Fruit fly (Drosophila melanogaster) whole organism, wandering third instar larva: ENCODE data around the gene sisA.

Experiments used
- Abd-B ChIP-seq: fragments of >200 bp; optimal IDR thresholded peaks from 2 replicates; lab custom pipeline; 2017; ENCODE audit warnings: missing biosample characterization, missing genetic modification characterization
- CG32264 ChIP-seq: fragments of 200-800 bp; sonication (Bioruptor generic); optimal IDR thresholded peaks from 2 replicates; lab custom pipeline; 2016; ENCODE audit warnings: missing biosample characterization, missing genetic modification characterization
- CG9705 ChIP-seq: fragments of 200-800 bp; sonication (Bioruptor generic); optimal IDR thresholded peaks from 2 replicates; lab custom pipeline; 2018; ENCODE audit warnings: missing biosample characterization, mild to moderate bottlenecking, missing genetic modification characterization
- Dif ChIP-seq: fragments of 200-275, 200-300 bp; sonication (Bioruptor generic); optimal IDR thresholded peaks from 2 replicates; lab custom pipeline; 2018; ENCODE audit warnings: missing biosample characterization, missing genetic modification characterization; ENCODE audit not compliant: partially characterized antibody
- GATAd ChIP-seq: sonication (Bioruptor generic); optimal IDR thresholded peaks from 2 replicates; lab custom pipeline; 2016; ENCODE audit warnings: missing biosample characterization, missing genetic modification characterization
- HLH106 ChIP-seq: fragments of 200-800 bp; optimal IDR thresholded peaks from 3 replicates; lab custom pipeline; 2019; ENCODE audit warnings: missing biosample characterization, mild to moderate bottlenecking, missing genetic modification characterization, moderate library complexity
- Hr78 ChIP-seq: fragments of >200 bp; optimal IDR thresholded peaks from 2 replicates; lab custom pipeline; 2017; ENCODE audit warnings: missing biosample characterization, missing genetic modification characterization
- Hr83 ChIP-seq: fragments of 200-300 bp; sonication (Bioruptor generic); optimal IDR thresholded peaks from 2 replicates; lab custom pipeline; 2016; ENCODE audit warnings: missing biosample characterization, mild to moderate bottlenecking, missing genetic modification characterization, moderate library complexity; ENCODE audit not compliant: poor library complexity, severe bottlenecking
- Jra ChIP-seq: sonication (Bioruptor generic); optimal IDR thresholded peaks from 2 replicates; lab custom pipeline; 2016; ENCODE audit warnings: missing biosample characterization, missing genetic modification characterization
- Myc ChIP-seq: fragments of >200 bp; optimal IDR thresholded peaks from 2 replicates; lab custom pipeline; 2017
- OdsH ChIP-seq: fragments of 200-800 bp; sonication (Bioruptor generic); optimal IDR thresholded peaks from 2 replicates; lab custom pipeline; 2016; ENCODE audit warnings: missing biosample characterization, mild to moderate bottlenecking, missing genetic modification characterization
- Rel ChIP-seq, 2 experiments: fragments of 200-800 bp; sonication (Bioruptor generic) in 1 of 2; optimal IDR thresholded peaks; 2 replicates in 1 of 2; 3 replicates in 1 of 2; lab custom pipeline; 2016 to 2019; ENCODE audit warnings: mild to moderate bottlenecking in 2 of 2, missing biosample characterization in 2 of 2, missing genetic modification characterization in 2 of 2, moderate library complexity in 1 of 2
- Sp1 ChIP-seq: fragments of 200-800 bp; sonication (Bioruptor generic); optimal IDR thresholded peaks from 3 replicates; lab custom pipeline; 2019; ENCODE audit warnings: missing biosample characterization, mild to moderate bottlenecking, missing genetic modification characterization, moderate library complexity
- Vsx2 ChIP-seq: fragments of 200-300, 225-300 bp; sonication (Bioruptor generic); optimal IDR thresholded peaks from 2 replicates; lab custom pipeline; 2018; ENCODE audit warnings: missing biosample characterization, missing genetic modification characterization; ENCODE audit not compliant: partially characterized antibody
- br ChIP-seq: fragments of 200-800 bp; sonication (Bioruptor generic); optimal IDR thresholded peaks from 2 replicates; lab custom pipeline; 2016; ENCODE audit warnings: missing biosample characterization, missing genetic modification characterization
- brk ChIP-seq: fragments of 200-800 bp; sonication (Bioruptor generic); optimal IDR thresholded peaks from 2 replicates; lab custom pipeline; 2016; ENCODE audit warnings: missing biosample characterization, mild to moderate bottlenecking, missing genetic modification characterization
- dl ChIP-seq, 2 experiments: fragments of 175-275, 200-275 bp in 1 of 2; fragments of 200-275 bp in 1 of 2; sonication (Bioruptor generic); optimal IDR thresholded peaks; lab custom pipeline; 2018; ENCODE audit warnings: mild to moderate bottlenecking in 2 of 2, missing biosample characterization in 2 of 2, missing genetic modification characterization in 2 of 2, moderate library complexity in 2 of 2; ENCODE audit not compliant: partially characterized antibody in 2 of 2, insufficient read depth in 1 of 2
- dmrt93B ChIP-seq: fragments of 200-800 bp; sonication (Bioruptor generic); optimal IDR thresholded peaks from 2 replicates; lab custom pipeline; 2018; ENCODE audit warnings: missing biosample characterization, mild to moderate bottlenecking, missing genetic modification characterization
- ey ChIP-seq: fragments of 200-800 bp; sonication (Bioruptor generic); optimal IDR thresholded peaks from 2 replicates; lab custom pipeline; 2016; ENCODE audit warnings: missing biosample characterization, missing genetic modification characterization
- foxo ChIP-seq, 2 experiments: fragments of 200-800 bp; sonication (Bioruptor generic); optimal IDR thresholded peaks; 2 replicates in 1 of 2; 3 replicates in 1 of 2; lab custom pipeline; 2016 to 2017; ENCODE audit warnings: missing biosample characterization in 2 of 2, missing genetic modification characterization in 2 of 2
- fru ChIP-seq: fragments of 200-800 bp; sonication (Bioruptor generic); optimal IDR thresholded peaks from 3 replicates; lab custom pipeline; 2016; ENCODE audit warnings: missing biosample characterization, mild to moderate bottlenecking, missing genetic modification characterization
- h ChIP-seq: fragments of 200-800 bp; sonication (Bioruptor generic); optimal IDR thresholded peaks from 3 replicates; lab custom pipeline; 2016; ENCODE audit warnings: missing biosample characterization, mild to moderate bottlenecking, missing genetic modification characterization
- lola ChIP-seq: fragments of >200 bp; optimal IDR thresholded peaks from 2 replicates; lab custom pipeline; 2017; ENCODE audit warnings: missing biosample characterization, missing genetic modification characterization
- psq ChIP-seq: fragments of 200-800 bp; sonication (Bioruptor generic); optimal IDR thresholded peaks from 3 replicates; lab custom pipeline; 2017; ENCODE audit warnings: missing biosample characterization, mild to moderate bottlenecking, missing genetic modification characterization, moderate library complexity
- rgr ChIP-seq: fragments of 200-800 bp; sonication (Bioruptor generic); optimal IDR thresholded peaks from 3 replicates; lab custom pipeline; 2016; ENCODE audit warnings: missing biosample characterization, mild to moderate bottlenecking, missing genetic modification characterization
- sage ChIP-seq: fragments of 200-800 bp; sonication (Bioruptor generic); optimal IDR thresholded peaks from 2 replicates; lab custom pipeline; 2016; ENCODE audit warnings: missing biosample characterization, mild to moderate bottlenecking, missing genetic modification characterization
- sv ChIP-seq: fragments of 200-800 bp; sonication (Bioruptor generic); optimal IDR thresholded peaks from 3 replicates; lab custom pipeline; 2016; ENCODE audit warnings: missing biosample characterization, missing genetic modification characterization
- tai ChIP-seq: sonication (Bioruptor generic); optimal IDR thresholded peaks from 2 replicates; lab custom pipeline; 2016; ENCODE audit warnings: missing biosample characterization, missing genetic modification characterization
- usp ChIP-seq: fragments of >200 bp; optimal IDR thresholded peaks from 2 replicates; lab custom pipeline; 2017; ENCODE audit warnings: missing biosample characterization, missing genetic modification characterization
- woc ChIP-seq: sonication (Bioruptor generic); optimal IDR thresholded peaks from 2 replicates; lab custom pipeline; 2016; ENCODE audit warnings: missing biosample characterization, mild to moderate bottlenecking, missing genetic modification characterization

The sisA gene

DNA sequence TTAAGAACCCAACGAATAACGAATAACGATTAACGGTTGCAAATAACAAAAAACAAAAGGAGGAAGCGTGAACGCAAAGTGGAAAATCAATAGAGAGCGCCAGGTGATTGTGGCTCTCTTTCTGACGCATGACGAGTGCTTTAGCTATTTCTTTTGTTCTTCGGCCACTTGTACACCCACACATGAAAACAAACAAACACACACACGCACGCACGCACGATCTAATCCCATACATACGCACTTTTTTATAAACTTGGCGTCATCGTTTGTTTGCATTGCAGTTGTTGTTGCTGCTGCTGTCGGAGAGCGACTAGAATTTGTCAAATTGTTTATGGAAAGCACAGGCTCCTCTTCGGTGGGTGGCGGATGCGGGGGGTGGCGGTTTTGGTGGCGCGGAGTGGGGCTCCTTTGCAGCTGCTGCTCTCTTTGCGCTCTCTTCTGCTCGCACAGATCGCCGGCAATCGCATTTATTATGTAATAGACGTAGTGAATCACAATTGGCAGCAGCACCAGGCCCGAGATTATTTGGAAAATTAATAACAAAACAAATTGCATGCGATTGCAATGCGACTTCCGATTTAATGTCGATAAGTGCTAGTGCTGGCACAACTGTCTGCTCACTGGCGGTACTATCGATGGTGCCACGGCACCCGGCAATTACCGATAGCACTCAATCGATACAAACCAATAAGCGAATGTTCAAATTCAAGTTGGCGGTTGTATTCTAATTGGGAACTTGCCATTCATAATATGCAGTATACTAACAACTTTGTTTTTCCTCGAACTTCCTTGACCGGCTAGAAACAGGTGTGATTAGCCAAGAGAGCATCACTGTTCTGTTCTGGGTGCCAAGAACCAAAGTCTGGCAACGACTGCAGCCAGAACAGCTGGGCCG, 17.1 kb upstream of the sisA start:
- TF ChIP-seq woc (GFP tag; lab: Kevin White, UChicago), result peak; percentile 74
- TF ChIP-seq brk (GFP tag; lab: Kevin White, UChicago), result no peak
- TF ChIP-seq Rel (GFP tag; optimal IDR thresholded peaks at IDR 0.05; lab: Kevin White, UChicago), result no peak
- TF ChIP-seq Rel (tag; optimal IDR thresholded peaks at IDR 0.05; lab: Kevin White, UChicago), result peak; percentile 4
- TF ChIP-seq Jra, result peak; percentile 52
- TF ChIP-seq lola (GFP tag; lab: Kevin White, UChicago), result no peak
- peak; percentile 9 for TF ChIP-seq OdsH (GFP tag; lab: Kevin White, UChicago)
- peak; percentile 38 for TF ChIP-seq fru
- peak; percentile 52 for TF ChIP-seq rgr (GFP tag; lab: Kevin White, UChicago)
- peak; percentile 3 for TF ChIP-seq Sp1 (GFP tag; lab: Kevin White, UChicago)
- TF ChIP-seq dmrt93B (GFP tag; lab: Kevin White, UChicago), result no peak
- no peak for TF ChIP-seq usp (GFP tag; lab: Kevin White, UChicago)
- TF ChIP-seq foxo (GFP tag; optimal IDR thresholded peaks at IDR 0.05; lab: Kevin White, UChicago), result peak in 1 of 2 experiments; percentile 65
- peak; percentile 95 for TF ChIP-seq psq (GFP tag; lab: Kevin White, UChicago)
- TF ChIP-seq ey (GFP tag; lab: Kevin White, UChicago), result peak; percentile 50
- TF ChIP-seq br (GFP tag; lab: Kevin White, UChicago), result peak; percentile 20
- no peak for TF ChIP-seq tai (GFP tag; lab: Kevin White, UChicago)
- TF ChIP-seq Hr83, result peak; percentile 22
- TF ChIP-seq h (GFP tag; lab: Kevin White, UChicago), result peak; percentile 78
- TF ChIP-seq GATAd (GFP tag; lab: Kevin White, UChicago), result peak; percentile 20
- peak; percentile 91 for TF ChIP-seq Myc (lab: Kevin White, UChicago)
- TF ChIP-seq HLH106 (tag; lab: Kevin White, UChicago), result peak; percentile 53

DNA sequence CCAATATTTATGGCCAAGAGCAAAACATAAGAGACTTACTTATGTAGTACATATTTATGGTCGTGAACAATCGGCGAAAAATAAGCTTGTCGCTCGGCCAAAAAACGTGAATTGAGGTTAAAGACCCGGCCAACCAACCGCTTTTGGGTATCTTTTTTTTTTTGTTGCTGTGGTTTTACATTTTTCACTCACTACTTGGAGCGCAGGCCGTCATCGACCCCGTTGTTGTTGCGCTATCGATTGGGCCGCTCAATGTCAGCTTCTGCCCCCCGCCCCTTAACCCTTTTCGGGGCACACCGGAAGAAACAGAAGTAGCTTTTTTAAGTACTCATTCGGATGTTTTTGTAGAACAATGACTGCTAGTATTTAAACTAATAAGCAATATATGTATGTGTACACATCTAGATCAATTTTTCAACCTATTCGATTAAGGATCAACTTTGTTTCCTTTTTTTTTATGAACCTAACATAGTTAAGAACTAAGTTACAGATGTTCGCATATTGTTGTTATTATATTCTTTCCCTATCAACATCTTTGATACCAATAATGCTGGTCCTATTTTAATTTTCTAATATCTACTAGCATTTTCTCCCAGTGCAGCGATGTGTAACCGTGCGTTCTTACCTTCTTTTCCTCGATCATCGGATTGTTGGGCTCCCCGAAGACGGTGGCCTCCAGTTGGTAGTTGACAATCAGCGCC, 16.0 kb upstream of the sisA start:
- TF ChIP-seq dl (GFP tag; optimal IDR thresholded peaks at IDR 0.05; lab: Kevin White, UChicago; ENCODE audit: insufficient read depth in 1 of 2, partially characterized antibody in 2 of 2) (no peak), sv (GFP tag; lab: Kevin White, UChicago) (peak; percentile 56), Hr78 (GFP tag; lab: Kevin White, UChicago) (no peak), fru (peak; percentile 85), brk (GFP tag; lab: Kevin White, UChicago) (no peak), Abd-B (GFP tag; lab: Kevin White, UChicago) (no peak), h (GFP tag; lab: Kevin White, UChicago) (peak; percentile 6), CG9705 (peak; percentile 14), sage (GFP tag; lab: Kevin White, UChicago) (no peak), psq (GFP tag; lab: Kevin White, UChicago) (peak; percentile 48), CG32264 (peak; percentile 41), OdsH (GFP tag; lab: Kevin White, UChicago) (peak; percentile 63), br (GFP tag; lab: Kevin White, UChicago) (peak; percentile 55), woc (GFP tag; lab: Kevin White, UChicago) (peak; percentile 54), ey (GFP tag; lab: Kevin White, UChicago) (peak; percentile 53), Sp1 (GFP tag; lab: Kevin White, UChicago) (peak; percentile 76), HLH106 (tag; lab: Kevin White, UChicago) (peak; percentile 53), foxo (GFP tag; optimal IDR thresholded peaks at IDR 0.05; lab: Kevin White, UChicago) (peak in 1 of 2 experiments; percentile 85)

DNA sequence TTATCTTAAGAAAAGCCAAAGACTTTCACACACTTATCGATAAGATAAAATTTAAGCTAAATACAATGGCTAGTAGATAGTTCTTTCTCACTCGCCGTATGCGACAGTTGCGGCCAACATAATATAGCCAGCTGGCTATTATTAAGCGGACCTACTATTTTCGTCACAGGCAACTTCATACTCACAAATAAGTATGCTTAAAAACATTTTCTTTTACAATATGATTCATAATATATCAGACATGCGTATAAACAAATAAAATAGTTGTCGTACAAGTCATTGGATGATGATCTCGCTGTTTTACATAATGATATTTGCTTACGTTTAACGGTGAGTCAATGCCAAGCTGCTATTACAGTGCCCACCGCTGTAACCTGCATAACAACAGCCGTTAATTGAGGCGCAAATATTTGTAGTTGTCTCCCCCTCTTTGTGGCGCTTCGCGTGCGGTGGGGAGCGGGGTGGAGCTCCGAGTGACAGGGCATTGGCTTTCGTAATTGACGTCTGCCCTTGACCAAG, 4.1 kb upstream of the sisA start:
- TF ChIP-seq CG9705 (peak; percentile 38), OdsH (GFP tag; lab: Kevin White, UChicago) (peak; percentile 51), ey (GFP tag; lab: Kevin White, UChicago) (peak; percentile 67), h (GFP tag; lab: Kevin White, UChicago) (peak; percentile 72), CG32264 (peak; percentile 50), Hr83 (peak; percentile 54), Abd-B (GFP tag; lab: Kevin White, UChicago) (no peak), br (GFP tag; lab: Kevin White, UChicago) (peak; percentile 70), woc (GFP tag; lab: Kevin White, UChicago) (peak; percentile 48), Dif (GFP tag; lab: Kevin White, UChicago) (no peak), rgr (GFP tag; lab: Kevin White, UChicago) (peak; percentile 70), Vsx2 (GFP tag; lab: Kevin White, UChicago) (no peak), Sp1 (GFP tag; lab: Kevin White, UChicago) (peak; percentile 56), Rel (GFP tag; optimal IDR thresholded peaks at IDR 0.05; lab: Kevin White, UChicago) (no peak), Rel (tag; optimal IDR thresholded peaks at IDR 0.05; lab: Kevin White, UChicago) (peak; percentile 76), psq (GFP tag; lab: Kevin White, UChicago) (peak; percentile 71), GATAd (GFP tag; lab: Kevin White, UChicago) (no peak), brk (GFP tag; lab: Kevin White, UChicago) (no peak), HLH106 (tag; lab: Kevin White, UChicago) (peak; percentile 69), fru (peak; percentile 73), Jra (no peak), lola (GFP tag; lab: Kevin White, UChicago) (no peak), sv (GFP tag; lab: Kevin White, UChicago) (peak; percentile 38), foxo (GFP tag; optimal IDR thresholded peaks at IDR 0.05; lab: Kevin White, UChicago) (peak in 1 of 2 experiments; percentile 67)
- TF ChIP-seq, all 38 proteins: peak for 16
